Worm (Caenorhabditis elegans): ENCODE measurements around the gene C36B7.1.

C36B7.1 gene

DNA sequence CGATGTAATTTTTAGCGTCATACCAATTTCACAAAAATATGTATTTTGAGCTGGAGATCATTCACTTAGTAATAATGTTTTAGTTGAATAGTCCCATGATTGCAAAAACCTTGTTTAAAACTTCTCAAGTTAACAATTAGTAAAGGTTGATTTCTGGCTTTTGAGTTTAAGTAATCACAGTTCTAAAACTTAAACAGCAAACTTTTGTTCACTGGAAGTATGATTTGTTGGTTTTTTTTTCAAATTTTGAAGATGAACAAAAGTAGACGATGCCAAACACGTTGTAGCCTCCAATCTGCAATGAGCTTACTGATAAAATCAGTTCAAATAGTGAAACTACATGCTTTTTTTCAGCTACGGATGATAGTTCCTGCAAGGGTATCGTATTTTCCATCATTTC is at the start of gene C36B7.1:
TSS of gene C36B7.1 (plus strand) at position 301 of the 400 bp plus-strand sequence.
- no peak for TF ChIP-seq madf-2 (tag; optimal IDR thresholded peaks at IDR 0.05)
- TF ChIP-seq zip-5 (tag; optimal IDR thresholded peaks at IDR 0.05), result no peak
- TF ChIP-seq unc-86 (tag; optimal IDR thresholded peaks at IDR 0.05), result no peak
- TF ChIP-seq pros-1 (tag; optimal IDR thresholded peaks at IDR 0.05), result no peak
- TF ChIP-seq ceh-22 (tag; optimal IDR thresholded peaks at IDR 0.05), result no peak
- no peak for TF ChIP-seq mec-3 (tag; optimal IDR thresholded peaks at IDR 0.05; ENCODE audit: borderline replicate concordance)
- TF ChIP-seq fkh-10 (GFP tag; optimal IDR thresholded peaks at IDR 0.05), result no peak
- no peak for TF ChIP-seq pha-2 (tag; optimal IDR thresholded peaks at IDR 0.05)
- no peak for TF ChIP-seq ceh-34 (tag; optimal IDR thresholded peaks at IDR 0.05)
- TF ChIP-seq ceh-19 (GFP tag; optimal IDR thresholded peaks at IDR 0.05), result no peak
- no peak for TF ChIP-seq sdc-2 (tag; optimal IDR thresholded peaks at IDR 0.05)

DNA sequence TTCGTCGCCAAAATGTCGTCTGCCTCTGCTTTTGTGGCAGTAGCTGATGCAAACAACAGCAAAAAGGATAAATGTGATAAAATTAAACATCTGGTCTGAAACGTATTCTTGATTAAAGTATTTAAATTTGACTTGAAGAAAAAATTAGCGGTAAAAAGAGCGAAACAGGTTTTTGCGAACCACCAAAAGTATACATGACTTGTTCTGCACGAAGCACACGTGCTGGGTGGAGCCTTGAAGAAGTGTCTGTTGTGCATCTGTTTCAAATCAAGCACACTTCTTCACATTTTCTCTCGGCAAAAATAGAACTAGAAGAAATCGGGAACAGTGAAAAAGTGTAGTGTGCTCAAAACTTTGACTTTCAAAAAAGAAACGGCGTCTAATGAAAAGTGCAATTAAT is 49.5 kb upstream of the C36B7.1 start, which contains the start of gene B0403.3:
TSS of gene B0403.3 (minus strand) at position 101 of the 400 bp plus-strand sequence.
- TF ChIP-seq ceh-2 (tag; optimal IDR thresholded peaks at IDR 0.05) (no peak), madf-2 (tag; optimal IDR thresholded peaks at IDR 0.05) (no peak), ceh-14 (tag; optimal IDR thresholded peaks at IDR 0.05) (no peak), C08G9.2 (tag; optimal IDR thresholded peaks at IDR 0.05) (no peak), hlh-13 (GFP tag; optimal IDR thresholded peaks at IDR 0.05) (no peak), fkh-6 (tag; optimal IDR thresholded peaks at IDR 0.05) (no peak), ttx-3 (tag; optimal IDR thresholded peaks at IDR 0.05) (no peak), syd-9 (tag; optimal IDR thresholded peaks at IDR 0.05) (no peak), fax-1 (tag; optimal IDR thresholded peaks at IDR 0.05) (no peak), ref-2 (tag; optimal IDR thresholded peaks at IDR 0.05) (no peak), che-1 (tag; optimal IDR thresholded peaks at IDR 0.05) (no peak), tbx-2 (tag; optimal IDR thresholded peaks at IDR 0.05) (no peak), pag-3 (tag; optimal IDR thresholded peaks at IDR 0.05; ENCODE audit: borderline replicate concordance) (no peak), ceh-19 (GFP tag; optimal IDR thresholded peaks at IDR 0.05) (no peak), ets-4 (tag; optimal IDR thresholded peaks at IDR 0.05) (no peak), ceh-9 (tag; optimal IDR thresholded peaks at IDR 0.05) (no peak), nhr-232 (tag; optimal IDR thresholded peaks at IDR 0.05) (no peak), mec-3 (tag; optimal IDR thresholded peaks at IDR 0.05; ENCODE audit: borderline replicate concordance) (no peak), sox-2 (GFP tag; IDR thresholded peaks at IDR 0.05) (no peak)

- TF ChIP-seq madf-2 (tag; optimal IDR thresholded peaks at IDR 0.05), result no peak
- no peak for TF ChIP-seq K02D7.2 (tag; optimal IDR thresholded peaks at IDR 0.05)
- TF ChIP-seq pha-2 (tag; optimal IDR thresholded peaks at IDR 0.05), result no peak
- no peak for TF ChIP-seq mec-3 (tag; optimal IDR thresholded peaks at IDR 0.05; ENCODE audit: borderline replicate concordance)
- no peak for TF ChIP-seq ceh-14 (tag; optimal IDR thresholded peaks at IDR 0.05)
- TF ChIP-seq ahr-1 (tag; optimal IDR thresholded peaks at IDR 0.05), result no peak
- no peak for TF ChIP-seq ceh-2 (tag; optimal IDR thresholded peaks at IDR 0.05)
- no peak for TF ChIP-seq C08G9.2 (tag; optimal IDR thresholded peaks at IDR 0.05)
- no peak for TF ChIP-seq tbx-7 (tag; optimal IDR thresholded peaks at IDR 0.05)
- TF ChIP-seq zip-5 (tag; optimal IDR thresholded peaks at IDR 0.05), result no peak
- TF ChIP-seq ama-1 (optimal IDR thresholded peaks at IDR 0.05), result no peak
- TF ChIP-seq ref-2 (tag; optimal IDR thresholded peaks at IDR 0.05), result no peak
- no peak for TF ChIP-seq ceh-22 (tag; optimal IDR thresholded peaks at IDR 0.05)
- no peak for TF ChIP-seq unc-3 (GFP tag; conservative IDR thresholded peaks at IDR 0.05)
- TF ChIP-seq unc-3 (tag; optimal IDR thresholded peaks at IDR 0.05), result no peak
Observed at ce11 chrX:7066003-7066402, 46.7 kb upstream of the C36B7.1 start.

DNA sequence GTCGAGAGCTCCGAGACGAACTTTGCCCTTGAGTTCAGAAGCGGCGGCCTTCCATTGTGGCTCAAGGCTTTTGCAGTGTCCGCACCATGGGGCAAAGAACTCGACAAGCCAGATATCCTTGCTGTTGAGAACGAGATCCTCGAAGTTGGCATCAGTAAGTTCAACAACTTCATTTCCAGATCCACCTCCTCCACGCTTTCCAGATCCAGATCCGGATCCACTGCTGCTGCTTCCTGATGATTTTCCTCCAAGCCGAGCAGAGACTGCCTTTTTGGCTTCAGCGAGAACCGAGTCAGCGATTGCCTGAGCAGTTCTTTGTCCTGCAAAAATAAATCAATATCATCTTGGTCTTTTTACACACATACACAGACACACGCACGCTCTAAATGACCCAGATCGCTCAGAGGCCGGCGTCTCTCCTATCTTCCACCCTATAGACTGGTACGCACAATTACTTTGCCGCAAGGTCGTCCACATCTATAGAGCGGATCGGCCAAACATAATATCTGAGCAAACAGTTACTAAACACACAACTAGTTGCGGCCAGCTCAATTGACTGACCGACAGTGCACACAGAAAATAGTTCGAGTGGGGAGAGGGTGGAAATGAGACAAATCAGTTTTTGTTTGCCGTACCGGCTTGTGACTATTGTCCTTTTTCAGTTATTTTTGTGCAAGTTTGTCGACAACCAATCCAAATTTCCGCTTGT is 45.3 kb upstream of the C36B7.1 start:
- TF ChIP-seq pha-2 (tag; optimal IDR thresholded peaks at IDR 0.05), result peak; percentile 39
- TF ChIP-seq pat-9 (tag; optimal IDR thresholded peaks at IDR 0.05), result no peak

ce11 chrX:7068400-7068799 is 44.3 kb upstream of the C36B7.1 start, which contains the start of gene pdi-6:
Gene pdi-6, minus strand, starts transcription at chrX:7068563.
- TF ChIP-seq rnt-1 (tag; optimal IDR thresholded peaks at IDR 0.05) (peak; percentile 73), pax-1 (tag; optimal IDR thresholded peaks at IDR 0.05) (peak; percentile 32), unc-3 (GFP tag; conservative IDR thresholded peaks at IDR 0.05) (no peak), unc-3 (tag; optimal IDR thresholded peaks at IDR 0.05) (no peak), ceh-2 (tag; optimal IDR thresholded peaks at IDR 0.05) (peak; percentile 81), hlh-8 (tag; optimal IDR thresholded peaks at IDR 0.05) (peak; percentile 70), tbx-2 (tag; optimal IDR thresholded peaks at IDR 0.05) (peak; percentile 89), ceh-6 (GFP tag; optimal IDR thresholded peaks at IDR 0.05) (no peak), ref-2 (tag; optimal IDR thresholded peaks at IDR 0.05) (peak; percentile 49), pat-9 (tag; optimal IDR thresholded peaks at IDR 0.05) (no peak), nfya-1 (tag; optimal IDR thresholded peaks at IDR 0.05) (peak; percentile 100), ztf-16 (tag; optimal IDR thresholded peaks at IDR 0.05) (peak; percentile 20), ttx-3 (tag; optimal IDR thresholded peaks at IDR 0.05) (no peak), fkh-6 (tag; optimal IDR thresholded peaks at IDR 0.05) (peak; percentile 47), sdc-2 (tag; optimal IDR thresholded peaks at IDR 0.05) (peak; percentile 48), lim-6 (tag; optimal IDR thresholded peaks at IDR 0.05) (no peak), sox-2 (GFP tag; IDR thresholded peaks at IDR 0.05) (no peak), eyg-1 (tag; optimal IDR thresholded peaks at IDR 0.05) (peak; percentile 20), sox-4 (tag; optimal IDR thresholded peaks at IDR 0.05) (peak; percentile 20), ahr-1 (tag; optimal IDR thresholded peaks at IDR 0.05) (no peak)
